Fruit fly (Drosophila melanogaster): ENCODE data around the gene sofe.

Gene sofe

DNA sequence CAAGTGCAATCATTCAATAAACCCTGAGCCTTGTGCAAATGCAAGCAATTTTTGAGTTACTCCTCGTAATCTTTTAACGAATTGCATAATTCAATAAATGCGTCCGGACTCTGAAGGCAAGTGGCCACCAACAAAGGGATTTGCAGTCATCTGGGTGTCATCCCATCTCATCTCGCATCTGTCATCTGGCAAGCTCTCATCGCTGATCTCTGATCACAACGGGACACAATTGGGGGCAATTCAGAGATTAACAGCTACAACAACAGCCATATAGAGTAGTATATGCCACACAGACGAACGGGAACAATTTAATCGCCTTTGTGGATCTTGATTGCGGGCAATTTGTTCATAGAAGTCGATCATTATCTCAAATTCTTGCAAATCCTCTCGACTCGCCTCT, 26.5 kb upstream of the sofe start:
- TF ChIP-seq CG2129 (GFP tag; IDR thresholded peaks at IDR 0.05; ENCODE audit: partially characterized antibody) (no peak), eve (GFP tag; optimal IDR thresholded peaks at IDR 0.05) (no peak), klu (GFP tag; IDR thresholded peaks at IDR 0.05) (no peak), zfh1 (GFP tag; IDR thresholded peaks at IDR 0.05) (no peak), ac (GFP tag; optimal IDR thresholded peaks at IDR 0.05) (no peak), Ada2b (GFP tag; IDR thresholded peaks at IDR 0.05) (no peak), HLHmδ (GFP tag; optimal IDR thresholded peaks at IDR 0.05) (no peak), MTF-1 (GFP tag; optimal IDR thresholded peaks at IDR 0.05; ENCODE audit: borderline replicate concordance) (no peak), CoRest (tag; optimal IDR thresholded peaks at IDR 0.05) (no peak), unc-4 (GFP tag; IDR thresholded peaks at IDR 0.05; ENCODE audit: partially characterized antibody) (no peak), insv (GFP tag; optimal IDR thresholded peaks at IDR 0.05) (no peak), CG4854 (GFP tag; optimal IDR thresholded peaks at IDR 0.05) (no peak)

- TF ChIP-seq btn (GFP tag; optimal IDR thresholded peaks at IDR 0.05) (no peak), Stat92E (GFP tag; optimal IDR thresholded peaks at IDR 0.05) (no peak), CG6791 (GFP tag; IDR thresholded peaks at IDR 0.05; ENCODE audit: partially characterized antibody) (no peak), stc (GFP tag; IDR thresholded peaks at IDR 0.05) (no peak), zf30C (GFP tag; optimal IDR thresholded peaks at IDR 0.05) (no peak), HLHmδ (GFP tag; optimal IDR thresholded peaks at IDR 0.05) (no peak), CG13624 (GFP tag; optimal IDR thresholded peaks at IDR 0.05) (no peak), CG7987 (GFP tag; optimal IDR thresholded peaks at IDR 0.05) (no peak), Gug (GFP tag; IDR thresholded peaks at IDR 0.05) (no peak), Sox100B (GFP tag; optimal IDR thresholded peaks at IDR 0.05) (no peak), ERR (GFP tag; optimal IDR thresholded peaks at IDR 0.05) (no peak), CG17612 (GFP tag; IDR thresholded peaks at IDR 0.05) (no peak), CG33213 (GFP tag; optimal IDR thresholded peaks at IDR 0.05) (no peak), esg (GFP tag; conservative IDR thresholded peaks at IDR 0.05) (no peak), CG4328 (GFP tag; optimal IDR thresholded peaks at IDR 0.05) (no peak), CG9876 (GFP tag; optimal IDR thresholded peaks at IDR 0.05) (no peak), sima (GFP tag; optimal IDR thresholded peaks at IDR 0.05) (no peak), gcm (GFP tag; optimal IDR thresholded peaks at IDR 0.05) (no peak), CG13287 (GFP tag; IDR thresholded peaks at IDR 0.05; ENCODE audit: partially characterized antibody) (no peak), CTCF (GFP tag; optimal IDR thresholded peaks at IDR 0.05) (no peak), CG13424 (tag; optimal IDR thresholded peaks at IDR 0.05) (no peak), Hmr (GFP tag; optimal IDR thresholded peaks at IDR 0.05) (no peak), CG11085 (GFP tag; IDR thresholded peaks at IDR 0.05) (no peak), Meics (GFP tag; optimal IDR thresholded peaks at IDR 0.05) (no peak), Hr78 (GFP tag; optimal IDR thresholded peaks at IDR 0.05) (peak in 1 of 2 experiments; percentile 1), jigr1 (GFP tag; IDR thresholded peaks at IDR 0.05) (no peak), CG9817 (tag; optimal IDR thresholded peaks at IDR 0.05) (no peak), Elba2 (GFP tag; optimal IDR thresholded peaks at IDR 0.05) (no peak), CG11695 (GFP tag; IDR thresholded peaks at IDR 0.05) (no peak), lbe (GFP tag; optimal IDR thresholded peaks at IDR 0.05) (no peak), CG10979 (tag; optimal IDR thresholded peaks at IDR 0.05) (peak; percentile 16), CG2889 (GFP tag; IDR thresholded peaks at IDR 0.05) (no peak), CG4404 (GFP tag; IDR thresholded peaks at IDR 0.05) (no peak), fru (optimal IDR thresholded peaks at IDR 0.05) (no peak), Max (GFP tag; optimal IDR thresholded peaks at IDR 0.05) (no peak), CG30403 (GFP tag; optimal IDR thresholded peaks at IDR 0.05) (no peak), CG1603 (tag; optimal IDR thresholded peaks at IDR 0.05) (peak; percentile 41), CG17829 (tag; optimal IDR thresholded peaks at IDR 0.05) (no peak), bowl (GFP tag; IDR thresholded peaks at IDR 0.05) (no peak), schlank (tag; optimal IDR thresholded peaks at IDR 0.05) (no peak)
Observed at dm6 chrX:10882786-10883185, 25.6 kb upstream of the sofe start.
